Worm (Caenorhabditis elegans) whole organism, mixed stage, embryonic: ENCODE results near the gene srd-47.
A peak's percentile ranks its signal among the peaks of the same experiment; 100 is the strongest.

Experiments used
- M03D4.4 ChIP-seq: sonication (generic microtip); optimal IDR thresholded peaks from 2 replicates; lab custom pipeline; 2017; ENCODE audit warnings: mild to moderate bottlenecking, missing genetic modification characterization, missing compliant biosample characterization
- bed-3 ChIP-seq: fragments of 200-800 bp; sonication (Bioruptor generic); optimal IDR thresholded peaks from 3 replicates; lab custom pipeline; 2018; ENCODE audit warnings: mild to moderate bottlenecking, missing genetic modification characterization, moderate library complexity, missing compliant biosample characterization
- blmp-1 ChIP-seq: fragments of 150-350 bp; optimal IDR thresholded peaks from 2 replicates; lab custom pipeline; 2014; ENCODE audit warnings: missing biosample characterization, missing genetic modification characterization
- ceh-39 ChIP-seq: fragments of 150-350 bp; optimal IDR thresholded peaks from 2 replicates; lab custom pipeline; 2014; ENCODE audit warnings: missing biosample characterization, missing genetic modification characterization
- ceh-43 ChIP-seq: fragments of 200-800 bp; sonication (Bioruptor generic); optimal IDR thresholded peaks from 2 replicates; lab custom pipeline; 2018; ENCODE audit warnings: mild to moderate bottlenecking, missing genetic modification characterization, moderate library complexity, missing compliant biosample characterization
- ceh-83 ChIP-seq: fragments of 200-800 bp; sonication (Bioruptor generic); optimal IDR thresholded peaks from 2 replicates; lab custom pipeline; 2018; ENCODE audit warnings: mild to moderate bottlenecking, missing genetic modification characterization, missing compliant biosample characterization
- ces-1 ChIP-seq: fragments of 150-350 bp; optimal IDR thresholded peaks from 2 replicates; lab custom pipeline; 2014; ENCODE audit warnings: missing biosample characterization, missing genetic modification reagents, missing genetic modification characterization
- cnd-1 ChIP-seq: fragments of 200-800 bp; sonication (Bioruptor generic); optimal IDR thresholded peaks from 2 replicates; lab custom pipeline; 2018; ENCODE audit warnings: mild to moderate bottlenecking, missing genetic modification characterization, missing compliant biosample characterization
- drap-1 ChIP-seq: fragments of 200-800 bp; sonication (Bioruptor generic); optimal IDR thresholded peaks from 3 replicates; lab custom pipeline; 2018; ENCODE audit warnings: mild to moderate bottlenecking, missing genetic modification characterization, missing compliant biosample characterization
- elt-3 ChIP-seq: fragments of 150-350 bp; optimal IDR thresholded peaks from 2 replicates; lab custom pipeline; 2014; ENCODE audit warnings: missing biosample characterization, missing genetic modification characterization
- flh-1 ChIP-seq: fragments of 200-800 bp; sonication (Bioruptor generic); optimal IDR thresholded peaks from 2 replicates; lab custom pipeline; 2018; ENCODE audit warnings: mild to moderate bottlenecking, missing genetic modification characterization, moderate library complexity, missing compliant biosample characterization
- ham-2 ChIP-seq: fragments of 200-800 bp; sonication (Bioruptor generic); optimal IDR thresholded peaks from 2 replicates; lab custom pipeline; 2018; ENCODE audit warnings: mild to moderate bottlenecking, missing genetic modification characterization, missing compliant biosample characterization
- hlh-1 ChIP-seq: fragments of 150-350 bp; optimal IDR thresholded peaks from 2 replicates; lab custom pipeline; 2014; ENCODE audit warnings: missing biosample characterization, missing genetic modification reagents, missing genetic modification characterization
- lin-13 ChIP-seq: fragments of 150-350 bp; optimal IDR thresholded peaks from 2 replicates; lab custom pipeline; 2014; ENCODE audit warnings: missing biosample characterization, missing genetic modification characterization
- mab-5 ChIP-seq: fragments of 150-350 bp; optimal IDR thresholded peaks from 2 replicates; lab custom pipeline; 2014; ENCODE audit warnings: missing biosample characterization, missing genetic modification characterization
- mep-1 ChIP-seq: fragments of 150-350 bp; optimal IDR thresholded peaks from 2 replicates; lab custom pipeline; 2017; ENCODE audit warnings: missing biosample characterization, missing genetic modification reagents, missing genetic modification characterization, inconsistent platforms
- nhr-12 ChIP-seq: fragments of 150-350 bp; optimal IDR thresholded peaks from 2 replicates; lab custom pipeline; 2014; ENCODE audit warnings: missing biosample characterization, missing genetic modification characterization
- nhr-2 ChIP-seq: fragments of 150-350 bp; optimal IDR thresholded peaks from 2 replicates; lab custom pipeline; 2014; ENCODE audit warnings: missing biosample characterization, missing genetic modification characterization
- nhr-237 ChIP-seq: fragments of 150-350 bp; optimal IDR thresholded peaks from 2 replicates; lab custom pipeline; 2014; ENCODE audit warnings: missing biosample characterization, missing genetic modification characterization
- nhr-28 ChIP-seq: fragments of 150-350 bp; optimal IDR thresholded peaks from 2 replicates; lab custom pipeline; 2014; ENCODE audit warnings: missing biosample characterization, missing genetic modification characterization
- nhr-76 ChIP-seq: sonication (generic microtip); optimal IDR thresholded peaks from 2 replicates; lab custom pipeline; 2017; ENCODE audit warnings: missing biosample characterization, missing genetic modification characterization
- snpc-4 ChIP-seq: fragments of 150-350 bp; optimal IDR thresholded peaks from 2 replicates; lab custom pipeline; 2014; ENCODE audit warnings: missing biosample characterization, missing genetic modification characterization
- sptf-1 ChIP-seq: sonication (generic microtip); optimal IDR thresholded peaks from 2 replicates; lab custom pipeline; 2017; ENCODE audit warnings: mild to moderate bottlenecking, missing genetic modification characterization, moderate library complexity, missing compliant biosample characterization
- tbx-8 ChIP-seq: fragments of 200-800 bp; sonication (Bioruptor generic); optimal IDR thresholded peaks from 2 replicates; lab custom pipeline; 2018; ENCODE audit warnings: mild to moderate bottlenecking, missing genetic modification characterization, moderate library complexity, missing compliant biosample characterization
- unc-39 ChIP-seq: fragments of 150-350 bp; optimal IDR thresholded peaks from 2 replicates; lab custom pipeline; 2014; ENCODE audit warnings: missing biosample characterization, missing genetic modification characterization
- unc-62 ChIP-seq: fragments of 150-350 bp; optimal IDR thresholded peaks from 2 replicates; lab custom pipeline; 2014; ENCODE audit warnings: missing biosample characterization, missing genetic modification reagents, missing genetic modification characterization
- zip-8 ChIP-seq: fragments of 150-350 bp; optimal IDR thresholded peaks from 2 replicates; lab custom pipeline; 2014; ENCODE audit warnings: missing biosample characterization, missing genetic modification characterization
- ztf-11 ChIP-seq: fragments of 150-350 bp; optimal IDR thresholded peaks from 2 replicates; lab custom pipeline; 2014; ENCODE audit warnings: missing biosample characterization, missing genetic modification characterization

srd-47 gene

DNA sequence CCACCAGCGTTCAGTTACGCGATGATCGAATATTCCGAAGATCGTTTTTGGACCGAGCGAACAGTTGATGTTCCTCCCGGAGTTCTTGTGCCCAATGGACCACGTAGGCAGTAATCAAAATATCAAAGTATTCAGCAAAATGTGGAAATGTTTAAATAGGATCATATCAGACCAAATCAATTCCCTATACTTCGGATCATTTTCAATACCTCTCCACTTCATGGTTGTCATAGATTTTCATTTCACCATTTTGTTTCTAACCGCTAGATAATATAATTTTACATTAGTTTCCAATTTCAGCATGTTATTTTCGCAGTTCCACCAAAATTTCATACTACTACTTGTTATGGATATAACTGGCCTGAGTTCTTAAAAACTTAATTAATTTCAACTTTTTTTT, 15.9 kb upstream of the srd-47 start:
- TF ChIP-seq bed-3 (GFP tag; lab: Kevin White, UChicago) (no peak), elt-3 (tag; lab: Kevin White, UChicago) (no peak), sptf-1 (tag; lab: Kevin White, UChicago) (no peak), ham-2 (GFP tag; lab: Kevin White, UChicago) (no peak), unc-62 (GFP tag; lab: Kevin White, UChicago) (no peak)

DNA sequence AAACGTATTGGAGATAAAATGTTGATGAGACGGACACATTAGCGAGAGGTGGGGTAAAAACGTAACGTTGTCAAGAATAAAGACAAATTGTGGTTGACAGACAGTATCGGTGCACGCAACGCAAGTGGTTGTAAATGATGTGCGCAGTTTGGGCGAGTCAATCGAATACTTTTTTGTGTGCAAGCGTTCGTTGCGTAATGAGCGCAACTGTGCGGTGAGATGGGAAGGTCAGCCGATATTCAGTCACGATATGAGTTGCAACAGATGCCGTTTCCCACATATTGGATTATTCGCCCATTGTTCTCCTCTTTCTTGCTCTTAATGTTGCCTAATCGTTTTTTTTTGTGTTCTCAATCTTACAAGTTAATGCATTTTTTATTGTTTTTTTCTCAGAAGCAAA, 12.7 kb upstream of the srd-47 start, which contains the start of gene ceh-40:
ceh-40 (minus strand) TSS at position 41 of the 400 bp plus-strand sequence.
- TF ChIP-seq bed-3 (GFP tag; lab: Kevin White, UChicago) (no peak), ceh-39 (tag; lab: Kevin White, UChicago) (peak; percentile 63), snpc-4 (tag; lab: Kevin White, UChicago) (no peak), nhr-76 (tag; lab: Kevin White, UChicago) (no peak), unc-62 (GFP tag; lab: Kevin White, UChicago) (peak; percentile 51), ceh-43 (GFP tag; lab: Kevin White, UChicago) (no peak), zip-8 (tag; lab: Kevin White, UChicago) (peak; percentile 50), nhr-2 (tag; lab: Kevin White, UChicago) (peak; percentile 74), cnd-1 (tag; lab: Kevin White, UChicago) (peak; percentile 36)

DNA sequence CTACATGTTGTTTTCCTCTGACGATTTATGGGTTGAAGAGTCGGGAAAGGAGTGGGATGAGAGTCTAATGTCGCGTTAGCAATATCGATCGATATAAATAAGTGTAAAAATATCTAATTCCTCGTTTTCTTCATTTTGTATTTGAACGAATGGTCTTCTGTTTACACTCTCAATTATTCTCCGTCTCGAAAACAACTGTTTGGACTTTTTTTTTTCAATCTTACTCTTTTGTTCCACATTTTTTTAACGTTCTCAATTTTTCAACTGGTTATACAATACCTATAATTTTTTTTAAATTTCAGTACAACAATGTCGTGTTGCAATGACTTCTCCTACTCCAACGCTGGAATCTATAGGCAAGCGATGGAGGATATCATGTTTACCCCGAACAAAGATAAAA, 12.1 kb upstream of the srd-47 start, which contains the start of gene F17A2.13:
F17A2.13 (plus strand) TSS at position 301 of the 400 bp plus-strand sequence.
- TF ChIP-seq snpc-4 (tag; lab: Kevin White, UChicago) (no peak), blmp-1 (tag; lab: Kevin White, UChicago) (no peak), nhr-28 (tag; lab: Kevin White, UChicago) (no peak), mep-1 (no peak), zip-8 (tag; lab: Kevin White, UChicago) (no peak), bed-3 (GFP tag; lab: Kevin White, UChicago) (no peak), ham-2 (GFP tag; lab: Kevin White, UChicago) (no peak), ceh-39 (tag; lab: Kevin White, UChicago) (no peak), nhr-2 (tag; lab: Kevin White, UChicago) (no peak), tbx-8 (GFP tag; lab: Kevin White, UChicago) (no peak), M03D4.4 (tag; lab: Kevin White, UChicago) (no peak), lin-13 (tag; lab: Kevin White, UChicago) (no peak), unc-39 (tag; lab: Kevin White, UChicago) (no peak), ces-1 (no peak), nhr-12 (tag; lab: Kevin White, UChicago) (no peak), unc-62 (GFP tag; lab: Kevin White, UChicago) (no peak), sptf-1 (tag; lab: Kevin White, UChicago) (no peak)

DNA sequence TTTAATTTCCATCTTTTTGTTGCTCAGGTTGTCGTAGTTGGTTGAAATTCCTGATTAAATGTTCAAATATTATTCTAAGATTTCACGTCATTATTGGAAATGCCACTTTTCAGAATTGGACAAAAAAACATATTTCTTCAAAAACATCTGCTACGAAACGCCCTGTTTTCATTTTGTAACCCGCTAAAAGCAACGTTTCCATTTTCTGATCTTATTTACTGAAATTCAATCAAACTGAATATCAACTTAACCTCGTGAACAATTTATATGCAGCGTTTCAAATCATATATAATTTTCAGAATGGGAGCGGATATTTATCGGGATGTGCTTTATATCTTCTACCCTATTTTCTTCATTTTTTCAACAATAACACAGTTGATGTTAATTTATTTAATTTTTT, 10.0 kb upstream of the srd-47 start, which contains the start of gene srd-40:
srd-40 (plus strand) TSS at position 301 of the 400 bp plus-strand sequence.
- no peak for TF ChIP-seq nhr-12 (tag; lab: Kevin White, UChicago)
- TF ChIP-seq snpc-4 (tag; lab: Kevin White, UChicago), result no peak
- TF ChIP-seq ztf-11 (tag; lab: Kevin White, UChicago), result no peak

DNA sequence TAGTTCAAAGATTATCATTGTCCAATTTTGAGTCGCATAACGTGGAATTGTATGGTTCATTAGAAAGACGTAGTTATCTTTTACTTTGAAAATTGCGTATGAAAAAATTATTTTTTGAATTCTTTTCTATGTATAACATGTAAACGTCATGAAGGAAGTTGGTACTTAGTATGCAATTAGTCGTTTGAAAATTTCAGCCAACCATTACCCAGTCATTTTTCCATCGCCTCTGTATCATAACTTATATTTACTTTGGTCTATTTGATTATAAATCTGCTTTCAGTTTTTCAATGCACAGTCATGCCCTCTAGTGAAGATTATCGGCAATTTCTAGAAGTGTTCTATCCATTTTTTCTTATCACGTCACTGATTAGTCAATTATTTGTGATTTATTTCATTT, 7.0 kb upstream of the srd-47 start, which contains the start of gene srd-41:
srd-41 (plus strand) TSS at position 301 of the 400 bp plus-strand sequence.
- TF ChIP-seq bed-3 (GFP tag; lab: Kevin White, UChicago) (no peak), ztf-11 (tag; lab: Kevin White, UChicago) (no peak), nhr-76 (tag; lab: Kevin White, UChicago) (no peak), ham-2 (GFP tag; lab: Kevin White, UChicago) (no peak), unc-39 (tag; lab: Kevin White, UChicago) (no peak), hlh-1 (tag; lab: Kevin White, UChicago) (no peak), mab-5 (tag; lab: Kevin White, UChicago) (no peak), ceh-83 (no peak), nhr-12 (tag; lab: Kevin White, UChicago) (no peak), drap-1 (GFP tag; lab: Kevin White, UChicago) (no peak), M03D4.4 (tag; lab: Kevin White, UChicago) (no peak), ceh-43 (GFP tag; lab: Kevin White, UChicago) (no peak), ceh-39 (tag; lab: Kevin White, UChicago) (no peak), snpc-4 (tag; lab: Kevin White, UChicago) (no peak), cnd-1 (tag; lab: Kevin White, UChicago) (no peak), lin-13 (tag; lab: Kevin White, UChicago) (no peak)

DNA sequence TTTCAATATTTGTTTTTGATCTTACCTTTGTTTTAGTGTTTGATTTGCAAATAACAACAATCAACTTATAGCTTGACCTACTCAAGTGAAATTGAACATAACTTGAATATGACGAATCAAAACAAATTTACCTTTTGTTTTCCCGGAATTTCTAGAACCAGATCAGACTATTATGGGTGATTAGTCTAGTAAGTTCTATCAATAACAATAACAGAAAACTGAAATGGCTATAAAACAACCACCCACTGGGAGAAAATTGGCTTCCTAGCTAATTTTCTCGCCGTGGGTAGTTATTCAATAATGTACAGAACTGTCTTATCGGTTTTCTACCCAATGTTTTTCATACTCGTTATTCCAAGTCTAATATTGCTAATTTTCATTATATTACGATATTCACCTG, 4.8 kb upstream of the srd-47 start, which contains the start of gene srd-45:
srd-45 (plus strand) TSS at position 301 of the 400 bp plus-strand sequence.
- TF ChIP-seq unc-62 (GFP tag; lab: Kevin White, UChicago) (no peak), nhr-237 (tag; lab: Kevin White, UChicago) (no peak), hlh-1 (tag; lab: Kevin White, UChicago) (no peak), flh-1 (GFP tag; lab: Kevin White, UChicago) (no peak)
